Fruit fly (Drosophila melanogaster) whole organism: ENCODE data around the gene ato.

Experiments
- CG8478 ChIP-seq: fragments of >200 bp; optimal IDR thresholded peaks from 2 replicates; lab custom pipeline; 2018; ENCODE audit warnings: inconsistent platforms
- Dll ChIP-seq: fragments of >200 bp; optimal IDR thresholded peaks from 2 replicates; lab custom pipeline; 2017
- EcR ChIP-seq, 2 experiments: fragments of >200 bp; optimal IDR thresholded peaks; 2 replicates each; lab custom pipeline; 2017; ENCODE audit warnings: missing biosample characterization in 2 of 2, missing genetic modification characterization in 2 of 2, missing genetic modification reagents in 2 of 2
- pan ChIP-seq: fragments of >200 bp; optimal IDR thresholded peaks from 2 replicates; lab custom pipeline; 2017
- psq ChIP-seq: fragments of >200 bp; optimal IDR thresholded peaks from 2 replicates; lab custom pipeline; 2017
- usp ChIP-seq: fragments of >200 bp; optimal IDR thresholded peaks from 2 replicates; lab custom pipeline; 2017; ENCODE audit warnings: missing biosample characterization, missing genetic modification characterization, mixed read lengths

The ato gene

dm6 chr3R:8277494-8278293, at the start of gene ato:
Gene ato, plus strand, starts transcription at chr3R:8278052.
- TF ChIP-seq CG8478 (lab: Kevin White, UChicago): no peak

DNA sequence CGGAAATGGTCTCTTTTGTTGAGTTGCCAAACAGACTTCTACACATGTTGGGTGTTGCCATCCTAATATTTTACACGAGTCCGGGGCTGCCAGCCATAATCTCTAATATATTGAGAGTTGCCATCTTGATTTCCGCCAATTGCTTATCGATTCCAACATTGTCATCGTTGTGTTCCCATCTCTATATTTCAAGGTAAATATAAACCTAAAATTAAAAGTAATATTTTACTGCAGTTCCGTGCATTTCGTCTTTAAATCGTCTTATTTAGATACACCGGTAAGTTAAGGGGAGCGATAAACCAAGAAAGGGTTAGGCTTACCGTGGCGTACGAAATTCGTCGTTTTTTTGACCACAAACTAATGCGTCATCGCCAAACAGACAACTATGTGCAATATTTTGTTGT, 44.5 kb upstream of the ato start, which contains the start of gene PolI:
Gene PolI, plus strand, starts transcription at position 138 of the 404 bp plus-strand sequence.
- TF ChIP-seq CG8478 (lab: Kevin White, UChicago) (no peak), Dll (no peak), usp (no peak), pan (no peak), psq (lab: Kevin White, UChicago) (no peak)

- TF ChIP-seq EcR (GFP tag; optimal IDR thresholded peaks at IDR 0.05; lab: Kevin White, UChicago): no peak
- TF ChIP-seq pan: peak; percentile 51
Measured at dm6 chr3R:8233864-8234263, 44.0 kb upstream of the ato start.

DNA sequence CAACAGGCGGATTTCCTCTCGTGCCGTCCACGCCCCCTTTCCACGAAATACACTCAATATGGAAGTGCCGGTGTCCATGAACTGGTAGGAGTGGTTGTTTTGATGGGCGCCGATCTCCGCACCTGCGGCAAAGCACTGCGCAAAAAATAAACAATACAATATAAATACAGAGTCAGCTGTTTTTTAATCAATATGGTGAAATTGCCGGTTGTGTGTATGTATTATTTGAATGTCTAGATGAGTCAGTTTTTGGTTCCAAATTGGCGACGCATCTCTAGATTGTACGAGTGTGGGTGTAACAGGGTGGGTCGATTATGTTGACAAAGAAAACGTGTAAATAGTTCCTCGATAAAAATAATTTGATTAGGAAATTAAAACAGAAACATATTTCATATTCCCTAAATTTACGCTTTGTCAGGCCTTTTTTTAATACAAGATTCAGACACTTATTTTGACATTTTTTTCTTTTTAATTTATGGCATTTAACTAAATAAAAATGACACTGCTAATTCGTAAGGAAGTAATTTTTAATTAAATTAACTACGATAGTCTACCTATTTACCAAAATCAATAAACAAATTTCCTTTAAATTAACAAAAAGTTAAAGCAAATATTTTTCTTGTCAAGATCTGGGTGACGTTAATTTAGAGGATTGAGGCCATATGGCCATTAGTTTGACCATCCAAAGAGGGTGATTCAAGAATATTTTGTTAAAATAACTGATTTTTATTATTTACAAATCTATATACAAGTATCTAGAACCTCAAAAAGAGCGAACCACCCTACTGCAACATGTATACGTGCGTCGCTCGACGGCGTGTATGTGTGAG, 38.2 kb upstream of the ato start:
- no peak for TF ChIP-seq psq (lab: Kevin White, UChicago)
- TF ChIP-seq pan: no peak
- no peak for TF ChIP-seq usp
- no peak for TF ChIP-seq Dll
- TF ChIP-seq CG8478 (lab: Kevin White, UChicago): no peak
- TF ChIP-seq EcR (GFP tag; optimal IDR thresholded peaks at IDR 0.05; lab: Kevin White, UChicago): no peak

DNA sequence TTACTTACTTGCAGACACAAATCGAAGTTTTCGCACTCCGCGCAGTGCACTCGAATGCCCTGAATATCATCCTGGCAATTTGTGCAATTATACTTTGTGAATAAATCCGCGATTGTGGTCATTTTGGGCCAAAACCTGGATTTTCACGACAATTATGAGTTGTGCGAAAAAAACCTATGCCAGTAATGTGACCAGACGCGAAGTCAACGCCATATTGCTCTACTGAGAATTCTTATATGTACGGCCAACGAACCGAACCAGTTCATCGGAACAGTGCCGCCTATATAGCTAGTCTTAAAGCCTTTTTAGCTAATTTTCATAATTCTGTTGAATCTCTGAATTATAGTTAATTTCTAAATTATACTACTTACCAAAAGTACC, 37.6 kb upstream of the ato start, which contains the start of gene Ada2b:
Gene Ada2b, minus strand, starts transcription at position 214 of the 381 bp plus-strand sequence.
- TF ChIP-seq pan: no peak
- TF ChIP-seq CG8478 (lab: Kevin White, UChicago): no peak
- no peak for TF ChIP-seq usp
- no peak for TF ChIP-seq EcR (GFP tag; optimal IDR thresholded peaks at IDR 0.05; lab: Kevin White, UChicago)
- TF ChIP-seq psq (lab: Kevin White, UChicago): no peak
- no peak for TF ChIP-seq Dll

- TF ChIP-seq CG8478 (lab: Kevin White, UChicago) (no peak), Dll (no peak), pan (no peak), EcR (GFP tag; optimal IDR thresholded peaks at IDR 0.05; lab: Kevin White, UChicago) (no peak), psq (lab: Kevin White, UChicago) (no peak), usp (no peak)
Measured at dm6 chr3R:8243720-8244119, 34.1 kb upstream of the ato start, which contains the start of the genes CG9636, CG18749 and CG33722. Gene CG9636, minus strand, starts transcription at chr3R:8243792. Gene CG18749, plus strand, starts transcription at chr3R:8244055. Gene CG33722, plus strand, starts transcription at chr3R:8244055.

DNA sequence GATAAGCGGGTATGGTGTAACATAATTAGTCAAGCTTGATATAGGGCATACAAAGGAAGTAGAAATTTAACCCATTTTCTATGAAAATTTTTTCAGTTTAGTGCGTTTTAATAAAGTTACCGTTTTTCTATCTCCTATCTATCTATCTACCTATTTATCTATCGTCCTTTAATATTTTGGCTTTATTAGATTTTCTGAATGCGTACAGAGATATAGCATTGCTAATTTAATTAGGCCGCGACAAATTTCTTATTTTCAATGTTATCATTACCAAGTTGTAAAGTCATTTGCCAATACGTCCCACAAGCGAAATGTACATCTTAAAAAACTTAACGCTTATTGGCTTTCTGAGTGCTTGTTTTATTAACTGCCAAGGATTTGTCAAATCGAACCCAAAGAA, 29.7 kb upstream of the ato start, which contains the start of gene CG15864:
Gene CG15864, plus strand, starts transcription at position 301 of the 400 bp plus-strand sequence.
- no peak for TF ChIP-seq usp
- no peak for TF ChIP-seq pan
- no peak for TF ChIP-seq CG8478 (lab: Kevin White, UChicago)
- no peak for TF ChIP-seq EcR (GFP tag; optimal IDR thresholded peaks at IDR 0.05; lab: Kevin White, UChicago)
- TF ChIP-seq Dll: no peak

DNA sequence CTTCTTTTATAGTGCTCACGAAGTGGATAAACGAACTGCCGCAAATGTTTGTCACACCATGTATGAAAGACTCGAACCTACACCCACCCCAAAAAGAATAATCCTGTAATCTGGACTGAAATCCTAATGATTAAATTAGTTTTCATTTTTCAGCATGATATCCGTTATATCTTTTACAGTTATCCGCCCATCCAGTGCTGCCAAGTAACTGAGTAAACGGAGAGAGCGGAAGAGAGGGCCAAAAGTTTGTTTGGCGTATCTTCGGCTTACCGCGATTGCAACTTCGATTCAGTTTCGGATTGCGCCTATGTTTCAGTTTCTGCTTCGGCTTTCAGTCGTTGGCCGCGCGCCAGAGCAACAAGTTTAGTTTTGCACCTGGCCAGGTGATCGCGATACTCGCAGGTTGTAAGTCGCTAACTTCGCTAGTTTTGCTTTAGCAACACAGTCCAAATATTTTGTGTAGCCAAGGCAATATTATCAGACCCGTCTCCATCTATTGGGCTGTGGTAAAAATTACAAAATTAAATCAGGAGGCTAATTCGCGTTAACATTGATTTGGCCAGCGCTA, 27.6 kb upstream of the ato start, which contains the start of gene mtg:
Gene mtg, plus strand, starts transcription at position 332 of the 568 bp plus-strand sequence.
- TF ChIP-seq psq (lab: Kevin White, UChicago): no peak
- TF ChIP-seq usp: no peak
- TF ChIP-seq CG8478 (lab: Kevin White, UChicago): no peak
- TF ChIP-seq pan: no peak
- no peak for TF ChIP-seq EcR (GFP tag; optimal IDR thresholded peaks at IDR 0.05; lab: Kevin White, UChicago)
- TF ChIP-seq Dll: no peak

DNA sequence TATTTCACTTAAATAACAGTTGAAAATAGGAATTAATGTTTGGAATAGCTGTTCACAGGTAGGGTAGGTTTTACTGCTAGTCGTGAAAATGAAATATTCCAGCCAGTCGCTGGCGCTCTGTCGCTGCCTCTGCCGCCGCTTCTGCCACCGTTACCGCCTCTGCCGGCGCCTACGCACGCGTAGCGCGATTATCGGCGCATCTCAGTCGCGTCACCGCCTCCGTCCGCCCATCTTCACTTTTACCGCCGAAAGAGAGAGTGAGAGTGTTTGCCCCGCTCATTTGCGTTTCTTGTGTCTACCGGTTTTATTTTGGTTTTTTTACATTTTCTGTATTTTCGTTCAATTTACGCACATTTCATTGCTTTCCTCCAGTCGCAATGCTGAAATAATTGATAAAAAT, 26.3 kb upstream of the ato start:
- TF ChIP-seq usp: no peak
- no peak for TF ChIP-seq psq (lab: Kevin White, UChicago)
- no peak for TF ChIP-seq Dll
- no peak for TF ChIP-seq pan
- no peak for TF ChIP-seq CG8478 (lab: Kevin White, UChicago)
- TF ChIP-seq EcR (GFP tag; optimal IDR thresholded peaks at IDR 0.05; lab: Kevin White, UChicago): no peak

- no peak for TF ChIP-seq Dll
- no peak for TF ChIP-seq usp
- no peak for TF ChIP-seq psq (lab: Kevin White, UChicago)
- TF ChIP-seq EcR (GFP tag; optimal IDR thresholded peaks at IDR 0.05; lab: Kevin White, UChicago): no peak
- no peak for TF ChIP-seq pan
- no peak for TF ChIP-seq CG8478 (lab: Kevin White, UChicago)
Measured at dm6 chr3R:8254347-8254746, 23.5 kb upstream of the ato start.

- no peak for TF ChIP-seq pan
- no peak for TF ChIP-seq psq (lab: Kevin White, UChicago)
- TF ChIP-seq usp: no peak
- no peak for TF ChIP-seq CG8478 (lab: Kevin White, UChicago)
- TF ChIP-seq Dll: no peak
- no peak for TF ChIP-seq EcR (GFP tag; optimal IDR thresholded peaks at IDR 0.05; lab: Kevin White, UChicago)
Measured at dm6 chr3R:8256040-8256439, 21.8 kb upstream of the ato start.

DNA sequence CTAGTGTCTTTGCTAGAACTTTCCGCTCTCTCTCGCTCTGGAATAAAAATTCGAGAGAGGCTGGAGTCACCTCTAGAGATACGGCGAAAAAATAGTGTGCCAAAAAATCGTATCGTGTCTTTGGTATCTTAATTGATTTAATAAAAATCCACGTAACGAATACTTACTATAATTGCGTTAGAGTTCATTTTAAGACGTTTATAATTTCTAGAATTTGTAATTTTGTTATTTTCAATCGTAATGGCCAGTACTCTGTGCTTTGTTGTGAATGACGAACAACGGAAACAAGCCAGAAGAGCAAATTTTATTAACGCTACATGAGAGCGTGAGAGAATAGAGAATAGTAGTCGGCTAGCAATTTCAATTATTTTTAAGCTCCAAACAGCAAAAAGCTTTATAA, 16.2 kb upstream of the ato start:
- TF ChIP-seq pan (no peak), usp (no peak), Dll (no peak), psq (lab: Kevin White, UChicago) (no peak), CG8478 (lab: Kevin White, UChicago) (no peak), EcR (GFP tag; optimal IDR thresholded peaks at IDR 0.05; lab: Kevin White, UChicago) (no peak)
